Worm (Caenorhabditis elegans) whole organism, L2 larva: Measurements from ENCODE around the gene aqp-4.
A peak's percentile ranks its signal among the peaks of the same experiment; 100 is the strongest.

ENCODE experiments used
- C34F6.9 ChIP-seq: fragments of 150-350 bp; optimal IDR thresholded peaks from 2 replicates; lab custom pipeline; 2014; ENCODE audit warnings: missing biosample characterization, missing genetic modification characterization
- R02D3.7 ChIP-seq: fragments of 150-350 bp; optimal IDR thresholded peaks from 2 replicates; lab custom pipeline; 2014; ENCODE audit warnings: missing biosample characterization, missing genetic modification characterization
- Y55F3AM.14 ChIP-seq: fragments of 200-800 bp; sonication (Bioruptor generic); optimal IDR thresholded peaks from 2 replicates; lab custom pipeline; 2018; ENCODE audit warnings: mild to moderate bottlenecking, missing genetic modification characterization, missing compliant biosample characterization
- ZK546.5 ChIP-seq: sonication (generic microtip); optimal IDR thresholded peaks from 2 replicates; lab custom pipeline; 2017; ENCODE audit warnings: missing biosample characterization, missing genetic modification characterization
- ama-1 ChIP-seq: fragments of 150-350 bp; optimal IDR thresholded peaks from 2 replicates; lab custom pipeline; 2018; ENCODE audit warnings: inconsistent platforms
- blmp-1 ChIP-seq: sonication (generic microtip); optimal IDR thresholded peaks from 2 replicates; lab custom pipeline; 2017; ENCODE audit warnings: missing genetic modification characterization, mild to moderate bottlenecking, missing compliant biosample characterization, antibody characterized with exemption, moderate library complexity; ENCODE audit not compliant: insufficient read depth
- ceh-16 ChIP-seq: fragments of 150-350 bp; optimal IDR thresholded peaks from 2 replicates; lab custom pipeline; 2014; ENCODE audit warnings: missing biosample characterization, missing genetic modification characterization
- ceh-82 ChIP-seq: fragments of 150-350 bp; optimal IDR thresholded peaks from 2 replicates; lab custom pipeline; 2014; ENCODE audit warnings: missing biosample characterization, missing genetic modification characterization
- crh-2 ChIP-seq: sonication (generic microtip); optimal IDR thresholded peaks from 2 replicates; lab custom pipeline; 2017; ENCODE audit warnings: missing biosample characterization, missing genetic modification characterization
- dmd-4 ChIP-seq: sonication (generic microtip); optimal IDR thresholded peaks from 2 replicates; lab custom pipeline; 2017; ENCODE audit warnings: missing biosample characterization, missing genetic modification characterization
- egl-27 ChIP-seq: sonication (generic microtip); optimal IDR thresholded peaks from 3 replicates; lab custom pipeline; 2017; ENCODE audit warnings: missing biosample characterization, missing genetic modification reagents, missing genetic modification characterization
- elt-1 ChIP-seq: fragments of 150-350 bp; optimal IDR thresholded peaks from 2 replicates; lab custom pipeline; 2014; ENCODE audit warnings: missing biosample characterization, missing genetic modification characterization
- elt-3 ChIP-seq: sonication (generic microtip); optimal IDR thresholded peaks from 2 replicates; lab custom pipeline; 2017; ENCODE audit warnings: missing biosample characterization, missing genetic modification characterization
- fos-1 ChIP-seq: fragments of 150-350 bp; optimal IDR thresholded peaks from 2 replicates; lab custom pipeline; 2014; ENCODE audit warnings: missing biosample characterization, missing genetic modification characterization
- gmeb-1 ChIP-seq: fragments of 150-350 bp; optimal IDR thresholded peaks from 2 replicates; lab custom pipeline; 2014; ENCODE audit warnings: missing biosample characterization, missing genetic modification characterization
- lin-39 ChIP-seq: fragments of 150-350 bp; optimal IDR thresholded peaks from 2 replicates; lab custom pipeline; 2014; ENCODE audit warnings: missing biosample characterization, missing genetic modification reagents, missing genetic modification characterization
- lsy-2 ChIP-seq, 2 experiments: fragments of 150-350 bp in 1 of 2; sonication (generic microtip) in 1 of 2; optimal IDR thresholded peaks; 2 replicates each; lab custom pipeline; 2014 to 2017; ENCODE audit warnings: missing biosample characterization in 2 of 2, missing genetic modification characterization in 2 of 2
- mbf-1 ChIP-seq: sonication (generic microtip); optimal IDR thresholded peaks from 2 replicates; lab custom pipeline; 2017; ENCODE audit warnings: missing biosample characterization, missing genetic modification characterization
- nhr-10 ChIP-seq: sonication (generic microtip); optimal IDR thresholded peaks from 2 replicates; lab custom pipeline; 2017; ENCODE audit warnings: missing biosample characterization, missing genetic modification characterization
- nhr-11 ChIP-seq: fragments of 150-350 bp; optimal IDR thresholded peaks from 2 replicates; lab custom pipeline; 2014; ENCODE audit warnings: missing biosample characterization, missing genetic modification characterization
- nhr-129 ChIP-seq: fragments of 150-350 bp; optimal IDR thresholded peaks from 2 replicates; lab custom pipeline; 2014; ENCODE audit warnings: missing biosample characterization, missing genetic modification characterization
- nhr-21 ChIP-seq: fragments of 150-350 bp; optimal IDR thresholded peaks from 2 replicates; lab custom pipeline; 2014; ENCODE audit warnings: missing biosample characterization, missing genetic modification characterization
- nhr-23 ChIP-seq: fragments of 150-350 bp; optimal IDR thresholded peaks from 2 replicates; lab custom pipeline; 2014; ENCODE audit warnings: missing biosample characterization, missing genetic modification reagents, missing genetic modification characterization
- nhr-25 ChIP-seq: fragments of 150-350 bp; sonication (generic microtip); optimal IDR thresholded peaks from 3 replicates; lab custom pipeline; 2014; ENCODE audit warnings: missing biosample characterization, missing genetic modification characterization
- nhr-6 ChIP-seq: fragments of 150-350 bp; optimal IDR thresholded peaks from 2 replicates; lab custom pipeline; 2014; ENCODE audit warnings: missing biosample characterization, missing genetic modification characterization
- nhr-77 ChIP-seq: fragments of 150-350 bp; optimal IDR thresholded peaks from 2 replicates; lab custom pipeline; 2014; ENCODE audit warnings: missing biosample characterization, missing genetic modification characterization
- peb-1 ChIP-seq: fragments of 150-350 bp; optimal IDR thresholded peaks from 2 replicates; lab custom pipeline; 2014; ENCODE audit warnings: missing biosample characterization, missing genetic modification characterization
- sem-4 ChIP-seq: fragments of 150-350 bp; optimal IDR thresholded peaks from 2 replicates; lab custom pipeline; 2014; ENCODE audit warnings: missing biosample characterization, missing genetic modification reagents, missing genetic modification characterization
- skn-1 ChIP-seq: sonication (generic microtip); optimal IDR thresholded peaks from 2 replicates; lab custom pipeline; 2017; ENCODE audit warnings: missing biosample characterization, missing genetic modification characterization
- sma-3 ChIP-seq: sonication (generic microtip); optimal IDR thresholded peaks from 2 replicates; lab custom pipeline; 2016; ENCODE audit warnings: missing genetic modification reagents, missing genetic modification characterization, missing compliant biosample characterization
- sma-9 ChIP-seq, 2 experiments: fragments of 150-350 bp in 1 of 2; sonication (generic microtip) in 1 of 2; optimal IDR thresholded peaks; 2 replicates each; lab custom pipeline; 2014 to 2016; ENCODE audit warnings: missing genetic modification characterization in 2 of 2, mild to moderate bottlenecking in 1 of 2, missing biosample characterization in 1 of 2, missing compliant biosample characterization in 1 of 2, missing genetic modification reagents in 1 of 2, moderate library complexity in 1 of 2
- snpc-4 ChIP-seq: fragments of 150-350 bp; optimal IDR thresholded peaks from 2 replicates; lab custom pipeline; 2014; ENCODE audit warnings: missing biosample characterization, missing genetic modification characterization
- unc-39 ChIP-seq: fragments of 150-350 bp; optimal IDR thresholded peaks from 2 replicates; lab custom pipeline; 2014; ENCODE audit warnings: missing biosample characterization, missing genetic modification characterization
- unc-55 ChIP-seq: fragments of 150-350 bp; sonication (generic microtip); optimal IDR thresholded peaks from 3 replicates; lab custom pipeline; 2014; ENCODE audit warnings: missing biosample characterization, missing genetic modification reagents, missing genetic modification characterization
- zag-1 ChIP-seq: fragments of 150-350 bp; optimal IDR thresholded peaks from 2 replicates; lab custom pipeline; 2014; ENCODE audit warnings: missing biosample characterization, missing genetic modification characterization
- ztf-1 ChIP-seq: fragments of 200-800 bp; sonication (Bioruptor generic); conservative IDR thresholded peaks from 2 replicates; pipeline ENCODE4 v1.3.6; 2022; ENCODE audit warnings: missing genetic modification characterization, missing compliant biosample characterization
- ztf-11 ChIP-seq: sonication (generic microtip); optimal IDR thresholded peaks from 2 replicates; lab custom pipeline; 2017; ENCODE audit warnings: missing biosample characterization, missing genetic modification characterization
- ztf-4 ChIP-seq: fragments of 150-350 bp; optimal IDR thresholded peaks from 2 replicates; lab custom pipeline; 2014; ENCODE audit warnings: missing biosample characterization, missing genetic modification characterization

Gene aqp-4

DNA sequence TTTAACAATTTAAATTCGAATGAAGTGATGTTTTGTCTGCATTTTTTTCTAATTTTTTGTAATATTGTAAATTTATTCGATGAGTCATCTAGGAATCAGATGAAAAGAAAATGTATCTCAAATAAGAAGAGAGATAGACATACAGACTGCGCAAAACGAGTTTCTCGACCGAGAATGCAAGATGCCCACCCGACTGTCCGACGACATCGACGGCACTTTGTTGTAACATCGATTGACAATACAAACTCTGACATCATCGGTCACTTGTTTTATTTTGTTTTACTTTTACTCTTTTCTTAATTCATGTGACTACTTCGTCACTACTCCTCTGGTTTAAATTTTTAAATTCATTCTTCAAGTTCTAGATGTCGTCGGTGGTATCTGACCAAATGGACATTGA is 3.5 kb downstream of the aqp-4 start, which contains the start of gene sta-2:
Gene sta-2, plus strand, starts transcription at position 349 of the 400 bp plus-strand sequence.
- TF ChIP-seq nhr-129 (peak; percentile 39), nhr-6 (peak; percentile 3), unc-55 (GFP tag; lab: Kevin White, UChicago) (no peak), sem-4 (tag; lab: Kevin White, UChicago) (peak; percentile 6), zag-1 (tag; lab: Kevin White, UChicago) (no peak), snpc-4 (tag; lab: Kevin White, UChicago) (no peak), ztf-4 (tag; lab: Kevin White, UChicago) (peak; percentile 36), blmp-1 (tag; lab: Kevin White, UChicago) (peak; percentile 80), R02D3.7 (tag; lab: Kevin White, UChicago) (no peak), nhr-25 (tag; lab: Kevin White, UChicago) (peak; percentile 81), sma-3 (GFP tag; lab: Kevin White, UChicago) (peak; percentile 72), skn-1 (no peak), gmeb-1 (tag; lab: Kevin White, UChicago) (peak; percentile 42), sma-9 (GFP tag; optimal IDR thresholded peaks at IDR 0.05; lab: Kevin White, UChicago) (peak; percentile 16), sma-9 (tag; optimal IDR thresholded peaks at IDR 0.05; lab: Kevin White, UChicago) (no peak), crh-2 (tag; lab: Kevin White, UChicago) (peak; percentile 22), fos-1 (tag; lab: Kevin White, UChicago) (peak; percentile 83)

DNA sequence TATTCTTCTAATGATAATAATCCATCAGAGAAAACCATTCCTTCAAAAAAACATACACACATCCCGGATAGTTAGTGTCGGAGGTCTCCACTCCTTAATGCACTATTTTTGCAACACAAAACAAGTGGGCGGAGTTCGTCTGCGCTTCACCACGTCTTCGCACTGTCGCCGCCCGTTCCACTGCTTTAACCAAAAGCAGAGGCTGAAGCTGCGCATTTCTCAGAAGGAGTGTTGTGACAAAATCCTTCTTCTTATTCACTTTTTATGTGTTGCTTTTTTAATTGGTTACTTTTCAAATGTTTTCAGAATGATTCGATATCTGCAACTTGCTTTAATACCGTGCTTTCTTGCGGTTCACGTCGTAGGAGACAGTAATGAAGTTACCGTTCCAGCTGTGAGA is 7.6 kb downstream of the aqp-4 start, which contains the start of gene F58E6.13:
Gene F58E6.13, plus strand, starts transcription at position 301 of the 400 bp plus-strand sequence.
- TF ChIP-seq R02D3.7 (tag; lab: Kevin White, UChicago) (no peak), ama-1 (no peak), ZK546.5 (tag; lab: Kevin White, UChicago) (no peak), nhr-21 (tag; lab: Kevin White, UChicago) (no peak), ztf-1 (GFP tag; lab: Robert Waterston, UW) (no peak), nhr-11 (tag; lab: Kevin White, UChicago) (no peak), elt-3 (no peak), unc-39 (tag; lab: Kevin White, UChicago) (no peak), sem-4 (tag; lab: Kevin White, UChicago) (no peak), nhr-6 (no peak), lsy-2 (tag; optimal IDR thresholded peaks at IDR 0.05; lab: Kevin White, UChicago) (no peak), lin-39 (tag; lab: Kevin White, UChicago) (no peak), dmd-4 (tag; lab: Kevin White, UChicago) (no peak), nhr-23 (no peak), C34F6.9 (tag; lab: Kevin White, UChicago) (no peak), Y55F3AM.14 (GFP tag; lab: Kevin White, UChicago) (no peak), elt-1 (no peak), ztf-4 (tag; lab: Kevin White, UChicago) (no peak), crh-2 (tag; lab: Kevin White, UChicago) (no peak)

DNA sequence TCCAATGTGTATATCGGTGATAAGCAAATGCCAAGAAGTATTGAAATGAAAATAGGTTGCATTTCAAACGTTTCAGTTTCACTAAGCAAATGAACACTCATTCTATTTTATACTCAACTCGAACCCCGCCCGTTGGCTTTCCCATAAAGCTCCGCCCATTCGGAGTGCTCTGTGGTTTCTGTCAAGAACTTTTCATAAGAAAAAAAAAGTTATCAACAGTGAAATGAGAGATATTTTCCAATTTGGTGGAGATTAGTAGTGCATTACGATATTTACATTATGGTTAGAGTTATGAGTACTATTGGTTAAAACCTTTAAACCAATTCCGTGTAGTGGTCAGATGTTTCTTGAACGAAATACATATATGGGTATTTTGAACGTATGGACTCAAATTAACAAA is 13.0 kb downstream of the aqp-4 start, which contains the start of gene F58E6.4:
Gene F58E6.4, minus strand, starts transcription at position 101 of the 400 bp plus-strand sequence.
- no peak for TF ChIP-seq nhr-11 (tag; lab: Kevin White, UChicago)
- TF ChIP-seq nhr-10 (tag; lab: Kevin White, UChicago) = no peak
- TF ChIP-seq egl-27 (tag; lab: Kevin White, UChicago) = no peak
- TF ChIP-seq unc-39 (tag; lab: Kevin White, UChicago) = no peak
- TF ChIP-seq lin-39 (tag; lab: Kevin White, UChicago) = no peak
- TF ChIP-seq ceh-82 = no peak
- no peak for TF ChIP-seq ztf-1 (GFP tag; lab: Robert Waterston, UW)
- no peak for TF ChIP-seq skn-1
- TF ChIP-seq ceh-16 (tag; lab: Kevin White, UChicago) = no peak
- TF ChIP-seq dmd-4 (tag; lab: Kevin White, UChicago) = no peak
- no peak for TF ChIP-seq ztf-11 (tag; lab: Kevin White, UChicago)
- no peak for TF ChIP-seq R02D3.7 (tag; lab: Kevin White, UChicago)
- no peak for TF ChIP-seq peb-1 (tag; lab: Kevin White, UChicago)
- no peak for TF ChIP-seq nhr-6
- TF ChIP-seq ama-1 = no peak
- TF ChIP-seq nhr-77 (tag; lab: Kevin White, UChicago) = no peak
- TF ChIP-seq mbf-1 = no peak
- no peak for TF ChIP-seq unc-55 (GFP tag; lab: Kevin White, UChicago)
